Worm (Caenorhabditis elegans): ENCODE data around the gene sra-36.

sra-36 gene

DNA sequence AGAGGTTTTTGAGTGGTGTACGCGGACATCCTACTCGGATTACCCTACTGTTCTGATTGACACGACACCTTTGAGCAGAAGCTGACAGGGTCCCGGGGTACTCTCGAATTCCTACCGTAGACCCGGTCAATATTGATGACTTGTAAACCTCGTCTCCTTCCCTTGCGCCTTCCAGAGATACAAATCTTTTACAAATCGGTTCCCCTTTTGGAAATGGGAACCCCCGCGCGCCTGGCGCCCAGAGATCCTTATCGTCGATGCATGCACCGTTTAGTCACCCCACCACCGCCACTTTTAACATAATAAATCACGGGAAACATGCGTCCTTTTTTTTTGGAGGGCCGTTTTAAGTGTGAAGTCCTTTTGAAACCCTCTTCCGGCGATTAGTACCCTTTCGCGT lies 32.6 kb upstream of the sra-36 start:
- no peak for TF ChIP-seq ztf-25 (GFP tag; IDR thresholded peaks at IDR 0.05)
- TF ChIP-seq T07F8.4 (tag; optimal IDR thresholded peaks at IDR 0.05), result no peak
- TF ChIP-seq sdz-38 (tag; optimal IDR thresholded peaks at IDR 0.05), result no peak
- no peak for TF ChIP-seq snpc-3.4 (tag; optimal IDR thresholded peaks at IDR 0.05)
- 0 out of 2 replicates have a peak, but pooled peaks have one; percentile 9 for TF ChIP-seq zfh-2 (GFP tag; conservative IDR thresholded peaks at IDR 0.05)
- TF ChIP-seq egl-44 (GFP tag; IDR thresholded peaks at IDR 0.05), result no peak

DNA sequence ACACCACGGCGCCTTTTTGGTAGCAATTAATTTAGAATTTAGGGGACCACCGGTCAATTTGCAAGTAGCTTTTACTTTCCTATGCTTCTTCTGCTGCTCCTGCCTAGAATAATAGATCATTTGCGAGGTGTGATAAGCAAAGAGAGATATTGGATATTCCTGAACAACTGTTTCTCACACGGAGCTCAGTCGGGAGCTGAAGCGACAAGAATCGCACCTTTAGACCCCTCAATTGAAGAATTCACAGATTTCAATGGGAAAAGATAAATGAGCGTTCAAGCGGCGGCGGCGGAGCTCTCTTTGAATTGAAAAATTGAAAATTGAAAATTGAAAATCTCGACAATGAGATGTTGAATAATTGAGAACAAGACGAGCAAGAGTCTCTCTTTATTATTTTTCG lies 32.0 kb upstream of the sra-36 start:
- TF ChIP-seq dpff-1 (tag; optimal IDR thresholded peaks at IDR 0.05) (no peak), B0261.1 (tag; optimal IDR thresholded peaks at IDR 0.05) (no peak), F57A8.1 (GFP tag; optimal IDR thresholded peaks at IDR 0.05) (no peak), ceh-40 (GFP tag; IDR thresholded peaks at IDR 0.05) (no peak), C06A6.2 (GFP tag; conservative IDR thresholded peaks at IDR 0.05) (no peak)

DNA sequence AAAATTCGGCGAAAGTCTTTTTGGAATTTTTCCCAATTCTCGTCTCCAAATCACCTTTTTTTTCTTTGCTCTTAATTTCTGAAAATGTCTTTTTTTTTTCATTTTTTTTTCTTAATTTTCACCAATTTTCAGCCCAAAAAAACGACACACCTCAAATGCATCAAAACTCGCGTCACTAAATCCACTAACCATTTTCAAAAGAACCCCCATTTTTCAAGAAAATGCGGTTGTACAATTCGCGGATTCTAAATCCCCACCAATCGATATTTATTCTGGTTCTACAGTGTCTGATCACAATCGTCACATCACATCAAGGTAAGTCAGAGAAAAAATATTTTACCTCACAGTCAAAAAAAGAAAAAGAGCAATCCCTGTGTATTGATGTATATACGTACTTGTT lies 31.3 kb upstream of the sra-36 start, which contains the start of gene vab-1:
Gene vab-1 (plus strand): TSS at position 133 of the 400 bp plus-strand sequence.
- TF ChIP-seq ccch-3 (GFP tag; optimal IDR thresholded peaks at IDR 0.05) (no peak), hlh-26 (GFP tag; conservative IDR thresholded peaks at IDR 0.05) (no peak), mel-28 (tag; optimal IDR thresholded peaks at IDR 0.05; ENCODE audit: borderline replicate concordance) (no peak), nhr-90 (tag; optimal IDR thresholded peaks at IDR 0.05) (no peak)

DNA sequence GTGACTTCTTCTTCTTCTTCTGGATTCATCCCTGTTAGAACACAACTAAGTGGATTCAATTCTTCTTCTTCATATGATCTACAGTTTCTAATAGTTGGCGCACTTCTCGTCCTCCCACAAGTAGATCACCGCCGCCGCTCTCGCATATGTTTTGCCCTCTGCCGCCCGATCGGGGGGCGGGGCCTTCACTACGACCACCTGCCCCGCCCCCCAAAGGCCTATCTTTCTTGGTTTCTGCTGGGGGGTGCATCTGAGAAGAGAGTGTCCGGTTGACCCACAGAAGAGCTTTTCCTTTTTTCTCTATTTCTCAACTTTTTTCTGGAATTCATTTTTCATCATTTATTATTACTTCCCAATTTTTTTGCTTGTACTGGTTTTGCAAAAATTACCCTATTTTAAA lies 30.6 kb upstream of the sra-36 start:
- TF ChIP-seq xnd-1 (tag; optimal IDR thresholded peaks at IDR 0.05), result no peak
- no peak for TF ChIP-seq ZK185.1 (tag; optimal IDR thresholded peaks at IDR 0.05; ENCODE audit: poor library complexity, severe bottlenecking)
- no peak for TF ChIP-seq F23B12.7 (tag; optimal IDR thresholded peaks at IDR 0.05; ENCODE audit: insufficient read depth)
- TF ChIP-seq egrh-3 (GFP tag; IDR thresholded peaks at IDR 0.05), result peak; percentile 65; the same call in 1 of the 2 replicates
- TF ChIP-seq ztf-3 (GFP tag; optimal IDR thresholded peaks at IDR 0.05), result no peak
- peak; percentile 79 for TF ChIP-seq zfh-2 (GFP tag; conservative IDR thresholded peaks at IDR 0.05)
- TF ChIP-seq athp-1 (tag; optimal IDR thresholded peaks at IDR 0.05), result no peak

DNA sequence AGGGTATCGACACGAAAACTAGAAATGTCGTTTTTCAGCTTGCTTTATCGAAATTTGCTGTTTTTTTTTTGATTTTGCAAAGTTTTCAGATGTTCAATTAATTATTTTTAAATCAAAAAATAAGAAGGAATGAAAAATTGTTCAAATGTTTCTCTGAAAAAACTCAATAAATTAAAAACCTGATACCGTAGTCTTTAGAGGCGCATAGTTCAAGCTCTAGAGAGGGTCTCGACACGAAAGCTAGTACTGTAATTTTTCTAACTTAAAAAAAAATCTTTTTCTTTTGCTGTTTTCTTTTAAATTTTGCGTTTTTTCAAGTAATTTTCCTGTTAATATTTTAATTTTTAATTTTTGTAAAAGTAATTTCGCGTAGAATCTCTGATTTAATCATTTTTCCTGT lies 25.7 kb upstream of the sra-36 start:
- TF ChIP-seq ekl-4 (GFP tag; IDR thresholded peaks at IDR 0.05), result no peak
- peak; percentile 7 for TF ChIP-seq F49E8.2 (tag; optimal IDR thresholded peaks at IDR 0.05; ENCODE audit: insufficient read depth)
- no peak for TF ChIP-seq nhr-27 (tag; optimal IDR thresholded peaks at IDR 0.05)
- TF ChIP-seq snpc-1.1 (tag; optimal IDR thresholded peaks at IDR 0.05; ENCODE audit: insufficient read depth), result no peak
- TF ChIP-seq F39B2.1 (GFP tag; IDR thresholded peaks at IDR 0.05), result no peak
- 0 out of 2 replicates have a peak, but pooled peaks have one; percentile 47 for TF ChIP-seq ceh-91 (GFP tag; IDR thresholded peaks at IDR 0.05)
- no peak for TF ChIP-seq ets-4 (GFP tag; optimal IDR thresholded peaks at IDR 0.05)
- TF ChIP-seq cebp-2 (GFP tag; IDR thresholded peaks at IDR 0.05), result no peak
- TF ChIP-seq ztf-6 (GFP tag; IDR thresholded peaks at IDR 0.05), result no peak
- TF ChIP-seq B0336.3 (GFP tag; IDR thresholded peaks at IDR 0.05), result no peak
- TF ChIP-seq madf-6 (GFP tag; IDR thresholded peaks at IDR 0.05), result peak; percentile 90
- TF ChIP-seq F33H1.4 (GFP tag; IDR thresholded peaks at IDR 0.05), result peak; percentile 90
- TF ChIP-seq F22D6.2 (tag; optimal IDR thresholded peaks at IDR 0.05), result no peak
- TF ChIP-seq Y95B8A.8 (GFP tag; IDR thresholded peaks at IDR 0.05), result no peak
- peak; percentile 97 for TF ChIP-seq lsl-1 (GFP tag; optimal IDR thresholded peaks at IDR 0.05)
- TF ChIP-seq hlh-26 (GFP tag; conservative IDR thresholded peaks at IDR 0.05), result no peak
- no peak for TF ChIP-seq B0019.2 (GFP tag; conservative IDR thresholded peaks at IDR 0.05)
- TF ChIP-seq bed-2 (GFP tag; IDR thresholded peaks at IDR 0.05), result no peak
- TF ChIP-seq xnd-1 (tag; optimal IDR thresholded peaks at IDR 0.05), result peak; percentile 87
- TF ChIP-seq K11D2.4 (GFP tag; IDR thresholded peaks at IDR 0.05), result no peak
- TF ChIP-seq madf-8 (GFP tag; conservative IDR thresholded peaks at IDR 0.05), result peak; percentile 62; the same call in 1 of the 2 replicates
- no peak for TF ChIP-seq tbp1 (GFP tag; optimal IDR thresholded peaks at IDR 0.05)
